Worm (Caenorhabditis elegans) whole organism, L2 larva: ENCODE data around the gene ceh-57.

Experiments
- fos-1 ChIP-seq: fragments of 150-350 bp; optimal IDR thresholded peaks from 2 replicates; lab custom pipeline; 2014; ENCODE audit warnings: missing biosample characterization, missing genetic modification characterization
- mab-5 ChIP-seq: fragments of 150-350 bp; optimal IDR thresholded peaks from 2 replicates; lab custom pipeline; 2014; ENCODE audit warnings: missing biosample characterization, missing genetic modification characterization

- TF ChIP-seq fos-1 (tag; lab: Kevin White, UChicago) = no peak
- TF ChIP-seq mab-5 (tag; lab: Kevin White, UChicago) = no peak
Observed at ce11 chrII:10416332-10416863, 49.3 kb upstream of the ceh-57 start, which contains the start of gene eif-2A.
